Worm (Caenorhabditis elegans) whole organism, L3 larva: ENCODE measurements around the gene F53F8.3.

ENCODE experiments used
- R02D3.7 ChIP-seq: fragments of 150-350 bp; optimal IDR thresholded peaks from 2 replicates; lab custom pipeline; 2014; ENCODE audit warnings: missing biosample characterization, missing genetic modification characterization
- elt-2 ChIP-seq: sonication (generic microtip); optimal IDR thresholded peaks from 2 replicates; lab custom pipeline; 2016; ENCODE audit warnings: missing genetic modification reagents, mild to moderate bottlenecking, missing genetic modification characterization, missing compliant biosample characterization
- fos-1 ChIP-seq: fragments of 150-350 bp; optimal IDR thresholded peaks from 2 replicates; lab custom pipeline; 2014; ENCODE audit warnings: missing biosample characterization, missing genetic modification characterization
- nfya-1 ChIP-seq: sonication (generic microtip); optimal IDR thresholded peaks from 2 replicates; lab custom pipeline; 2017; ENCODE audit warnings: missing genetic modification characterization, mild to moderate bottlenecking, missing compliant biosample characterization, antibody characterized with exemption, moderate library complexity; ENCODE audit not compliant: insufficient read depth
- nhr-12 ChIP-seq: fragments of 150-350 bp; optimal IDR thresholded peaks from 2 replicates; lab custom pipeline; 2014; ENCODE audit warnings: missing biosample characterization, missing genetic modification characterization
- nhr-237 ChIP-seq: fragments of 150-350 bp; optimal IDR thresholded peaks from 2 replicates; lab custom pipeline; 2014; ENCODE audit warnings: missing biosample characterization, missing genetic modification characterization
- nhr-28 ChIP-seq: fragments of 150-350 bp; optimal IDR thresholded peaks from 2 replicates; lab custom pipeline; 2014; ENCODE audit warnings: missing biosample characterization, missing genetic modification characterization
- pha-4 ChIP-seq: fragments of 150-350 bp; optimal IDR thresholded peaks from 2 replicates; lab custom pipeline; 2014; ENCODE audit warnings: missing biosample characterization, missing genetic modification reagents, missing genetic modification characterization
- sea-2 ChIP-seq: fragments of 150-350 bp; sonication (generic microtip); optimal IDR thresholded peaks from 4 replicates; lab custom pipeline; 2014; ENCODE audit warnings: missing biosample characterization, missing genetic modification reagents, missing genetic modification characterization
- skn-1 ChIP-seq: fragments of 150-350 bp; optimal IDR thresholded peaks from 2 replicates; lab custom pipeline; 2014; ENCODE audit warnings: missing biosample characterization, missing genetic modification characterization
- snpc-4 ChIP-seq: fragments of 150-350 bp; optimal IDR thresholded peaks from 2 replicates; lab custom pipeline; 2014; ENCODE audit warnings: missing biosample characterization, missing genetic modification characterization
- tbx-2 ChIP-seq: sonication (generic microtip); optimal IDR thresholded peaks from 2 replicates; lab custom pipeline; 2016; ENCODE audit warnings: mild to moderate bottlenecking, missing genetic modification characterization, missing compliant biosample characterization
- zag-1 ChIP-seq: fragments of 150-350 bp; optimal IDR thresholded peaks from 2 replicates; lab custom pipeline; 2014; ENCODE audit warnings: missing biosample characterization, missing genetic modification characterization
- ztf-4 ChIP-seq: fragments of 150-350 bp; optimal IDR thresholded peaks from 2 replicates; lab custom pipeline; 2014; ENCODE audit warnings: missing biosample characterization, missing genetic modification characterization

- no peak for TF ChIP-seq zag-1 (tag; lab: Kevin White, UChicago)
- no peak for TF ChIP-seq pha-4
- no peak for TF ChIP-seq ztf-4 (tag; lab: Kevin White, UChicago)
- no peak for TF ChIP-seq nhr-28
- no peak for TF ChIP-seq nhr-237 (tag; lab: Kevin White, UChicago)
- no peak for TF ChIP-seq snpc-4 (tag; lab: Kevin White, UChicago)
- no peak for TF ChIP-seq fos-1
- no peak for TF ChIP-seq nhr-12 (tag; lab: Kevin White, UChicago)
- TF ChIP-seq R02D3.7, result no peak
- TF ChIP-seq tbx-2, result no peak
- TF ChIP-seq nfya-1 (tag; lab: Kevin White, UChicago), result no peak
- TF ChIP-seq elt-2 (tag; lab: Kevin White, UChicago), result no peak
- no peak for TF ChIP-seq skn-1 (tag; lab: Kevin White, UChicago)
- TF ChIP-seq sea-2 (GFP tag; lab: Kevin White, UChicago), result no peak
Measured at ce11 chrV:20639294-20639693, 50.0 kb downstream of the F53F8.3 start, which contains the start of gene srxa-14.
